Worm (Caenorhabditis elegans): ENCODE data around the gene gly-8.
A peak's percentile ranks its signal among the peaks of the same experiment; 100 is the strongest.

gly-8 gene

DNA sequence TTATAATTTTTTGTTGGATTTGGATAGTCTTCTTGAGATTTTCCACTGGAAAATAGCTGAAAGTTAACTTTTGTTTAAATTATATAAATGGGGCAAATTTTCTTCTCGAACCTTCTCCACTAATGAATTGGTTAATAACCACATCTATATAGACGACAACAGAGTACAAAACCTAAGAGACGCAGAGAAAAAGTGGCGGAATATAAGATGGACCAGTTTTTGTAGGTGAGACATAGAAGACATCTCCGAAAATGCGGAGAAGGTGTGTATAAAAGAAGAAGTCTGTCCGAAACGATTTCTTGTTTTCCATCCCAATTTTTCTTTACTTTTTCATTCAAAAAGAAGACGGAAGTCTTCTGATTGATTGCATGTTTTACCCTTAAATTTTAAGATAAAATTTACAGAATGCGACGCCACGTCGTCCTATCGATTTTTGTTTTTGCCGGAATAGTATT, at the start of gene gly-8:
TSS of gene gly-8 (plus strand) at position 405 of the 455 bp plus-strand sequence.
- TF ChIP-seq lin-32 (GFP tag; optimal IDR thresholded peaks at IDR 0.05) (no peak), ham-2 (GFP tag; optimal IDR thresholded peaks at IDR 0.05) (no peak), nhr-2 (tag; optimal IDR thresholded peaks at IDR 0.05) (no peak), ces-1 (GFP tag; optimal IDR thresholded peaks at IDR 0.05) (peak; percentile 13)

DNA sequence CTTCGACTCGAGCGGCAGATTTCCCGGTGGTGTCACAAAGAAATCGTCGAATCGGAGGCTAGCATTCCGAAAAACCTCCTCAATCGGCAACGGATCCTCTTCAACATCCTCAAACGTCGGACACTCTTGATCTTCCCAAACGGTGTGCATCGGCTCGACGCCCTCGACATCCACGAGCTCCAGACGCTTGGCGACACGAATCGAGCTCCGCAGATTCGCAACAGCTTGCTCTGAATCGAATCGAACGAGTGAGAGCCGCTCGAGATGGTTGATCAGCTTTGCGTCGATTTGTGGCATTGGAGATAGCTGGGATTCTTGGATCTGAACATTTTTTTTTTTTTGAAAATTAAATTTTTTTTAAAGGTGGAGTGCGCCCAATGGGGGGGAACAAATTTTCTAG, 45.7 kb upstream of the gly-8 start:
- no peak for TF ChIP-seq hlh-1 (tag; optimal IDR thresholded peaks at IDR 0.05)
- TF ChIP-seq lin-13 (tag; optimal IDR thresholded peaks at IDR 0.05): no peak
- TF ChIP-seq mls-2 (tag; optimal IDR thresholded peaks at IDR 0.05): no peak
- TF ChIP-seq mep-1 (tag; optimal IDR thresholded peaks at IDR 0.05): no peak
- no peak for TF ChIP-seq nhr-76 (tag; optimal IDR thresholded peaks at IDR 0.05)
- TF ChIP-seq ceh-83 (GFP tag; optimal IDR thresholded peaks at IDR 0.05): no peak
- TF ChIP-seq ces-1 (GFP tag; optimal IDR thresholded peaks at IDR 0.05): no peak
- TF ChIP-seq bed-3 (GFP tag; optimal IDR thresholded peaks at IDR 0.05): no peak
- no peak for TF ChIP-seq M03D4.4 (tag; optimal IDR thresholded peaks at IDR 0.05)
- TF ChIP-seq ceh-43 (GFP tag; optimal IDR thresholded peaks at IDR 0.05): no peak

DNA sequence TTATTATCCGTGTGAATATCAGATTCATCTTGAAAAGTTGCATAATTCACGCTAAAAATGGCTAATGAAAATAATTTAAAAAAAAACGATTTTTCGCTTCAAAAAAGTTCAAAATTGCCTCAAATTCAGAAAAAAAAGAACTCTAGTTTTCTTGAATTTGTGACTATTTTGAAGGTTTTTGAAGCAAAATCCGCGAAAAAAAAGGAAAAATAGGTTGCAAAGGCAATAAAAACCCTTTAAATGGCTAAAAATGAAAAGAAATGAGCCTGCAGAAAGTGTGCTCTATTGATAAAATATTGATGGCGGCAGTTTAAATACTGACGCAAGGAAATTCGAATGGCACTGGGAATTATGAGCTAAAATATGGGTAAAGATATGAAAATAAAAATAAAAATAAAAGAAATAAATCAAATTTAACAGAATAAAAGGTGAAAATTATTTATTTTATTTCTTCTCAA, 44.6 kb upstream of the gly-8 start, which contains the start of gene Y66D12A.7:
TSS of gene Y66D12A.7 (minus strand) at position 51 of the 458 bp plus-strand sequence.
- TF ChIP-seq tbx-8 (GFP tag; optimal IDR thresholded peaks at IDR 0.05) (no peak), unc-120 (tag; optimal IDR thresholded peaks at IDR 0.05; ENCODE audit: poor library complexity, severe bottlenecking) (peak; percentile 13), sem-2 (GFP tag; optimal IDR thresholded peaks at IDR 0.05) (no peak), snpc-4 (tag; optimal IDR thresholded peaks at IDR 0.05) (no peak)

DNA sequence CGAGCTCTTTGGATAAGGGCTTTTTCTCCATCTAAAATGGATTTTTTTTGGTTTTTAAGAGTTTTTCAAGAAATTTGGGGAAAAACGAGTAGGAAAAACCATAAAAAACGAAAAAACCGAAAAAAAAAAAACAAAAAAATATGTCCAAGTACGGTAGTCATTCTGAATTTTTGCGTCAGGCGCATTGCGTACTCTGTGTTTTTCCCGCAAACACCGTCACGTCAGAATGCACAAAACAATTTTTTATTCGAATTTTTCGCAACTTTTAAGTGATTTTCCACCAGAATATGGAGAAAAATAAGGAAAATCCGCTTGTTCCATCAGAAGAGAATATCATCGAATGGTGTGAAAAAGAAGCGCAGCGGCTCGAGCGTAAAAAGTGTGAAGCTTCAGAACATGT, 43.7 kb upstream of the gly-8 start, which contains the start of the genes Y66D12A.6 and ceh-92:
TSS of gene Y66D12A.6 (minus strand) at position 31 of the 400 bp plus-strand sequence.
TSS of gene ceh-92 (plus strand) at position 229 of the 400 bp plus-strand sequence.
- TF ChIP-seq mep-1 (tag; optimal IDR thresholded peaks at IDR 0.05) (no peak), sptf-1 (tag; optimal IDR thresholded peaks at IDR 0.05) (no peak), flh-1 (GFP tag; optimal IDR thresholded peaks at IDR 0.05) (no peak), unc-39 (tag; optimal IDR thresholded peaks at IDR 0.05) (no peak), nhr-2 (tag; optimal IDR thresholded peaks at IDR 0.05) (no peak), unc-120 (tag; optimal IDR thresholded peaks at IDR 0.05; ENCODE audit: poor library complexity, severe bottlenecking) (no peak)

DNA sequence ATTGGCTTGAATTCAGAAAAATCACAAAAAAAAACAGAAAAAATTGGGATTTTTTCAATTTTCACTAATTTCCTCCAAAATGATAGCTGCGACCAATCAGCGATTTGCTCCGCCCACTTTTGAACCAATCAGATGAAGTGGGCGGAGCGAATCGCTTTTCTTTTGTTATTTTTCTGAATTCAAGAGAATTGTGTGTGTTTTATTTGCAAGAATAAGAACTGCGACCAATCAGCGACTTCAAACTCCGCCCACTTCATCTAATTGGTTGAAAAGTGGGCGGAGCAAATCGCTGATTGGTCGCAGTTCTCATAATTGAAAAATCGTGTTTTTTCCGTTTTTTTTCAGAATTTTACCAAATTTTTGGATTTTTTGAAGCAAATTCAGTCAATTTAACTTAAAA, 42.5 kb upstream of the gly-8 start:
- no peak for TF ChIP-seq ceh-83 (GFP tag; optimal IDR thresholded peaks at IDR 0.05)
- TF ChIP-seq ham-2 (GFP tag; optimal IDR thresholded peaks at IDR 0.05): no peak
- TF ChIP-seq ztf-11 (tag; optimal IDR thresholded peaks at IDR 0.05): no peak
- TF ChIP-seq zip-8 (tag; optimal IDR thresholded peaks at IDR 0.05): no peak
- no peak for TF ChIP-seq M03D4.4 (tag; optimal IDR thresholded peaks at IDR 0.05)

DNA sequence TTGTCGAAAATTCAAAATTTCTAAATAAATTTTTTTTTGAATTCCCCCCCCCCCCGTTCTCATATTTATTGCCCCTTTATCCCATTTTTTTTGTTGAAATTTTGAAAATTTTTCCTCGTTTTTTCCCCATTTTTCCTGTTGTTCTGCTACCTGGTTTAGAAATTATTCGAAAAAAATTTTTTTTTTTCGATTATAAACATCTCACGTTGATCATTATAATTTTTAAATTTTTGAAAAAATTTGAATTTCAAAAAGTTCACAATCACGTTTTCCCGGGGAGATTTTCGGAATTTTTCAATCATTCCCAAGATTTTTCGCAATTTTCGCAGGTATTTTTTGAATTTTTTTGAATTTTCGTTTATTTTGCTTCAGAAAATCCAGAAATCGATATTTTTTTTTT, 36.1 kb upstream of the gly-8 start, which contains the start of gene Y66D12A.3:
TSS of gene Y66D12A.3 (plus strand) at position 301 of the 400 bp plus-strand sequence.
- no peak for TF ChIP-seq hlh-1 (tag; optimal IDR thresholded peaks at IDR 0.05)
- TF ChIP-seq mep-1 (tag; optimal IDR thresholded peaks at IDR 0.05): no peak
- no peak for TF ChIP-seq nhr-2 (tag; optimal IDR thresholded peaks at IDR 0.05)
- TF ChIP-seq tbx-8 (GFP tag; optimal IDR thresholded peaks at IDR 0.05): no peak
- TF ChIP-seq sem-2 (GFP tag; optimal IDR thresholded peaks at IDR 0.05): no peak
- no peak for TF ChIP-seq cnd-1 (tag; optimal IDR thresholded peaks at IDR 0.05)
- TF ChIP-seq nhr-12 (tag; optimal IDR thresholded peaks at IDR 0.05): no peak
- TF ChIP-seq nhr-237 (tag; optimal IDR thresholded peaks at IDR 0.05): no peak
- no peak for TF ChIP-seq ztf-11 (tag; optimal IDR thresholded peaks at IDR 0.05)
- TF ChIP-seq lin-32 (GFP tag; optimal IDR thresholded peaks at IDR 0.05): no peak
- no peak for TF ChIP-seq ces-1 (GFP tag; optimal IDR thresholded peaks at IDR 0.05)
- TF ChIP-seq unc-120 (tag; optimal IDR thresholded peaks at IDR 0.05; ENCODE audit: poor library complexity, severe bottlenecking): no peak
- TF ChIP-seq nhr-28 (tag; optimal IDR thresholded peaks at IDR 0.05): no peak
- TF ChIP-seq bed-3 (GFP tag; optimal IDR thresholded peaks at IDR 0.05): no peak

DNA sequence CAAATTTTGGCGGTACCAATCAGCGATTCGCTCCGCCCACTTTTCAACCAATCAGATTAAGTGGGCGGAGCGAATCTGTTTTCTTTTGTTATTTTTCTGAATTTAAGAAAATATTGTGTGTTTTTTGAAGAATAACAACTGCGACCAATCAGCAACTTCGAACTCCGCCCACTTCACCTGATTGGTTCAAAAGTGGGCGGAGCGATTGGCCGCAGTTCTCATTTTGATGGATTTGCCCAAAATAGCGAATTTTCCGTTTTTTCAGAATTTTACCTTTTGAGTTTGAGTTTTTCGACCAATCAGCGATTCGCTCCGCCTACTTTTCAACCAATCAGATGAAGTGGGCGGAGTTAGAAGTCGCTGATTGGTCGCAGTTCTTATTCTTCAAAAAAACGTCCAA, 35.7 kb upstream of the gly-8 start:
- TF ChIP-seq cnd-1 (tag; optimal IDR thresholded peaks at IDR 0.05) (no peak), mep-1 (tag; optimal IDR thresholded peaks at IDR 0.05) (no peak), drap-1 (GFP tag; optimal IDR thresholded peaks at IDR 0.05) (no peak), hlh-1 (tag; optimal IDR thresholded peaks at IDR 0.05) (no peak), M03D4.4 (tag; optimal IDR thresholded peaks at IDR 0.05) (no peak), flh-1 (GFP tag; optimal IDR thresholded peaks at IDR 0.05) (no peak), lin-13 (tag; optimal IDR thresholded peaks at IDR 0.05) (no peak), tbx-8 (GFP tag; optimal IDR thresholded peaks at IDR 0.05) (no peak), sptf-1 (tag; optimal IDR thresholded peaks at IDR 0.05) (no peak)
